ENCODE assay signal across 4 worm cellular contexts in genomic region chrII:15212260-15212914, ce11.
TF ChIP-seq lines count a peak whose summit lies in the region.

No protein-coding gene starts in this region.

TF ChIP-seq in whole organism, L1 larva, 84 proteins besides CTCF, POLR2A, EP300 and RAD21 (continued from another document and continues in another):
- peak in 1 of 2 experiments; percentile 29 for TF ChIP-seq efl-1 (optimal IDR thresholded peaks at IDR 0.05; lab: Kevin White, UChicago)
- TF ChIP-seq efl-1 (GFP tag; optimal IDR thresholded peaks at IDR 0.05 in 1 of 2; lab: Kevin White, UChicago): peak in 1 of 2 experiments; percentile 90
- no peak for TF ChIP-seq C04F5.9 (tag; optimal IDR thresholded peaks at IDR 0.05; lab: Kevin White, UChicago)
- TF ChIP-seq nhr-19 (GFP tag; conservative IDR thresholded peaks at IDR 0.05; lab: Robert Waterston, UW): peak; percentile 40
- no peak for TF ChIP-seq F16B12.6 (tag; optimal IDR thresholded peaks at IDR 0.05; lab: Kevin White, UChicago)
- no peak for TF ChIP-seq pax-3 (tag; optimal IDR thresholded peaks at IDR 0.05; lab: Kevin White, UChicago)
- TF ChIP-seq C16A3.4 (tag; optimal IDR thresholded peaks at IDR 0.05; lab: Kevin White, UChicago): peak; percentile 29
- peak; percentile 60 for TF ChIP-seq unc-130 (tag; optimal IDR thresholded peaks at IDR 0.05; lab: Kevin White, UChicago)
- TF ChIP-seq mab-9 (GFP tag; IDR thresholded peaks at IDR 0.05; lab: Robert Waterston, UW): no peak
- TF ChIP-seq lsy-2 (tag; optimal IDR thresholded peaks at IDR 0.05; lab: Kevin White, UChicago): peak in 1 of 2 experiments; percentile 70
- TF ChIP-seq nhr-47 (tag; optimal IDR thresholded peaks at IDR 0.05; lab: Kevin White, UChicago): peak; percentile 41
- no peak for TF ChIP-seq C34B4.2 (tag; optimal IDR thresholded peaks at IDR 0.05; lab: Kevin White, UChicago)
- peak; percentile 49 for TF ChIP-seq skn-1 (tag; optimal IDR thresholded peaks at IDR 0.05; lab: Kevin White, UChicago)
- TF ChIP-seq elt-2 (tag; optimal IDR thresholded peaks at IDR 0.05; lab: Kevin White, UChicago): no peak
- no peak for TF ChIP-seq ceh-88 (GFP tag; IDR thresholded peaks at IDR 0.05; lab: Robert Waterston, UW)
- TF ChIP-seq xbp-1 (tag; optimal IDR thresholded peaks at IDR 0.05; lab: Kevin White, UChicago): peak; percentile 35
- TF ChIP-seq ceh-82 (tag; optimal IDR thresholded peaks at IDR 0.05; lab: Kevin White, UChicago): peak in 2 of 3 experiments; percentile 11 to 23
- peak in 2 of 6 experiments; percentile 71 to 82 for TF ChIP-seq elt-3 (tag; optimal IDR thresholded peaks at IDR 0.05; lab: Kevin White, UChicago)
- peak; percentile 87 for TF ChIP-seq blmp-1 (tag; optimal IDR thresholded peaks at IDR 0.05; lab: Kevin White, UChicago)
- TF ChIP-seq snu-23 (GFP tag; optimal IDR thresholded peaks at IDR 0.05; lab: Kevin White, UChicago): peak; percentile 82
- TF ChIP-seq nhr-85 (tag; lab: Kevin White, UChicago): peak; percentile 95
- TF ChIP-seq ztf-4 (tag; optimal IDR thresholded peaks at IDR 0.05; lab: Kevin White, UChicago): peak; percentile 20
- peak; percentile 66 for TF ChIP-seq mep-1 (tag; optimal IDR thresholded peaks at IDR 0.05; lab: Kevin White, UChicago)
- TF ChIP-seq lir-3 (tag; optimal IDR thresholded peaks at IDR 0.05; lab: Kevin White, UChicago; ENCODE audit: poor library complexity): peak; percentile 69
- TF ChIP-seq fkh-4 (tag; optimal IDR thresholded peaks at IDR 0.05; lab: Kevin White, UChicago; ENCODE audit: borderline replicate concordance): no peak
- TF ChIP-seq nhr-28 (tag; optimal IDR thresholded peaks at IDR 0.05; lab: Kevin White, UChicago): no peak
- TF ChIP-seq hpl-2 (GFP tag; optimal IDR thresholded peaks at IDR 0.05; lab: Kevin White, UChicago): no peak
- peak in 1 of 2 experiments; percentile 20 for TF ChIP-seq mdl-1 (tag; optimal IDR thresholded peaks at IDR 0.05; lab: Kevin White, UChicago)
- no peak for TF ChIP-seq nhr-84 (tag; optimal IDR thresholded peaks at IDR 0.05; lab: Kevin White, UChicago)
- TF ChIP-seq tbx-2 (tag; optimal IDR thresholded peaks at IDR 0.05; lab: Kevin White, UChicago): peak; percentile 65
- TF ChIP-seq nhr-76 (tag; optimal IDR thresholded peaks at IDR 0.05; lab: Kevin White, UChicago): no peak
- TF ChIP-seq dpl-1 (GFP tag; optimal IDR thresholded peaks at IDR 0.05; lab: Kevin White, UChicago): peak; percentile 7 to 28 (median 8)
- no peak for TF ChIP-seq ztf-11 (tag; optimal IDR thresholded peaks at IDR 0.05; lab: Kevin White, UChicago)

TF ChIP-seq in whole organism, L2 larva, 48 proteins besides CTCF, POLR2A, EP300 and RAD21 (continued from another document):
- TF ChIP-seq nhr-10 (tag; optimal IDR thresholded peaks at IDR 0.05; lab: Kevin White, UChicago) (no peak), lin-11 (tag; optimal IDR thresholded peaks at IDR 0.05; lab: Kevin White, UChicago) (no peak), unc-55 (GFP tag; optimal IDR thresholded peaks at IDR 0.05; lab: Kevin White, UChicago) (no peak), aly-2 (tag; optimal IDR thresholded peaks at IDR 0.05; lab: Kevin White, UChicago) (no peak), R02D3.7 (tag; optimal IDR thresholded peaks at IDR 0.05; lab: Kevin White, UChicago) (no peak), F13H6.1 (tag; optimal IDR thresholded peaks at IDR 0.05; lab: Kevin White, UChicago) (peak; percentile 77), lin-39 (tag; optimal IDR thresholded peaks at IDR 0.05; lab: Kevin White, UChicago) (no peak), nhr-77 (tag; optimal IDR thresholded peaks at IDR 0.05; lab: Kevin White, UChicago) (no peak), unc-39 (tag; optimal IDR thresholded peaks at IDR 0.05; lab: Kevin White, UChicago) (no peak), ztf-1 (GFP tag; conservative IDR thresholded peaks at IDR 0.05; lab: Robert Waterston, UW) (no peak), fos-1 (tag; optimal IDR thresholded peaks at IDR 0.05; lab: Kevin White, UChicago) (peak; percentile 19), mdl-1 (tag; optimal IDR thresholded peaks at IDR 0.05; lab: Kevin White, UChicago) (no peak), nhr-21 (tag; optimal IDR thresholded peaks at IDR 0.05; lab: Kevin White, UChicago) (peak; percentile 59), lsy-2 (tag; optimal IDR thresholded peaks at IDR 0.05; lab: Kevin White, UChicago) (no peak), mbf-1 (tag; optimal IDR thresholded peaks at IDR 0.05; lab: Kevin White, UChicago) (no peak), peb-1 (tag; optimal IDR thresholded peaks at IDR 0.05; lab: Kevin White, UChicago) (no peak), nhr-11 (tag; optimal IDR thresholded peaks at IDR 0.05; lab: Kevin White, UChicago) (no peak), nhr-129 (tag; optimal IDR thresholded peaks at IDR 0.05; lab: Kevin White, UChicago) (peak; percentile 89), nhr-12 (tag; optimal IDR thresholded peaks at IDR 0.05; lab: Kevin White, UChicago) (no peak), lin-13 (GFP tag; optimal IDR thresholded peaks at IDR 0.05; lab: Kevin White, UChicago) (no peak), crh-2 (tag; optimal IDR thresholded peaks at IDR 0.05; lab: Kevin White, UChicago) (peak; percentile 53), sma-3 (GFP tag; optimal IDR thresholded peaks at IDR 0.05; lab: Kevin White, UChicago) (peak; percentile 74), sem-4 (tag; optimal IDR thresholded peaks at IDR 0.05; lab: Kevin White, UChicago) (no peak), nhr-23 (tag; optimal IDR thresholded peaks at IDR 0.05; lab: Kevin White, UChicago) (no peak), snpc-4 (tag; optimal IDR thresholded peaks at IDR 0.05; lab: Kevin White, UChicago) (no peak), gmeb-1 (tag; optimal IDR thresholded peaks at IDR 0.05; lab: Kevin White, UChicago) (no peak), ama-1 (optimal IDR thresholded peaks at IDR 0.05; lab: Kevin White, UChicago) (no peak), skn-1 (tag; optimal IDR thresholded peaks at IDR 0.05; lab: Kevin White, UChicago) (no peak), elt-1 (tag; optimal IDR thresholded peaks at IDR 0.05; lab: Kevin White, UChicago) (no peak), sma-9 (GFP tag; optimal IDR thresholded peaks at IDR 0.05; lab: Kevin White, UChicago) (peak; percentile 69), sma-9 (tag; optimal IDR thresholded peaks at IDR 0.05; lab: Kevin White, UChicago) (no peak), Y55F3AM.14 (GFP tag; optimal IDR thresholded peaks at IDR 0.05; lab: Kevin White, UChicago) (no peak)

TF ChIP-seq in whole organism, L3 larva, 47 proteins besides CTCF, POLR2A, EP300 and RAD21 (continued from another document):
- peak; percentile 8 for TF ChIP-seq nfya-1 (tag; optimal IDR thresholded peaks at IDR 0.05; lab: Kevin White, UChicago; ENCODE audit: insufficient read depth)
- no peak for TF ChIP-seq elt-1 (tag; optimal IDR thresholded peaks at IDR 0.05; lab: Kevin White, UChicago)
- TF ChIP-seq daf-12 (tag; optimal IDR thresholded peaks at IDR 0.05; lab: Kevin White, UChicago): no peak
- TF ChIP-seq snpc-4 (tag; optimal IDR thresholded peaks at IDR 0.05; lab: Kevin White, UChicago): no peak
- no peak for TF ChIP-seq unc-39 (tag; optimal IDR thresholded peaks at IDR 0.05; lab: Kevin White, UChicago)
- TF ChIP-seq ztf-11 (tag; optimal IDR thresholded peaks at IDR 0.05; lab: Kevin White, UChicago): no peak
- no peak for TF ChIP-seq elt-3 (tag; optimal IDR thresholded peaks at IDR 0.05; lab: Kevin White, UChicago)
- no peak for TF ChIP-seq fos-1 (tag; optimal IDR thresholded peaks at IDR 0.05; lab: Kevin White, UChicago)
- peak; percentile 10 for TF ChIP-seq ceh-28 (tag; optimal IDR thresholded peaks at IDR 0.05; lab: Kevin White, UChicago)
- TF ChIP-seq elt-2 (tag; optimal IDR thresholded peaks at IDR 0.05; lab: Kevin White, UChicago): no peak
- TF ChIP-seq nhr-237 (tag; optimal IDR thresholded peaks at IDR 0.05; lab: Kevin White, UChicago): no peak
- no peak for TF ChIP-seq mml-1 (tag; optimal IDR thresholded peaks at IDR 0.05; lab: Kevin White, UChicago)
- no peak for TF ChIP-seq fkh-10 (GFP tag; optimal IDR thresholded peaks at IDR 0.05; lab: Kevin White, UChicago)
- peak; percentile 1 for TF ChIP-seq jun-1 (tag; optimal IDR thresholded peaks at IDR 0.05; lab: Kevin White, UChicago)
- TF ChIP-seq pha-4 (tag; optimal IDR thresholded peaks at IDR 0.05; lab: Kevin White, UChicago): peak; percentile 30
- no peak for TF ChIP-seq nhr-76 (tag; optimal IDR thresholded peaks at IDR 0.05; lab: Kevin White, UChicago)
- no peak for TF ChIP-seq zag-1 (tag; optimal IDR thresholded peaks at IDR 0.05; lab: Kevin White, UChicago)
- no peak for TF ChIP-seq R02D3.7 (tag; optimal IDR thresholded peaks at IDR 0.05; lab: Kevin White, UChicago)
- no peak for TF ChIP-seq unc-62 (GFP tag; optimal IDR thresholded peaks at IDR 0.05; lab: Kevin White, UChicago)
- TF ChIP-seq ztf-4 (tag; optimal IDR thresholded peaks at IDR 0.05; lab: Kevin White, UChicago): no peak
- TF ChIP-seq nhr-77 (tag; optimal IDR thresholded peaks at IDR 0.05; lab: Kevin White, UChicago): no peak
- peak; percentile 17 for TF ChIP-seq ama-1 (optimal IDR thresholded peaks at IDR 0.05; lab: Kevin White, UChicago)
- TF ChIP-seq nhr-28 (tag; optimal IDR thresholded peaks at IDR 0.05; lab: Kevin White, UChicago): no peak
- peak; percentile 21 for TF ChIP-seq hmg-11 (tag; optimal IDR thresholded peaks at IDR 0.05; lab: Kevin White, UChicago)
- no peak for TF ChIP-seq egl-5 (tag; optimal IDR thresholded peaks at IDR 0.05; lab: Kevin White, UChicago)
- TF ChIP-seq egl-27 (tag; optimal IDR thresholded peaks at IDR 0.05; lab: Kevin White, UChicago): no peak

TF ChIP-seq in whole organism, L4 larva, 104 proteins besides CTCF, POLR2A, EP300 and RAD21 (continued from another document):
- TF ChIP-seq mep-1 (tag; optimal IDR thresholded peaks at IDR 0.05; lab: Kevin White, UChicago) (peak; percentile 54), mdl-1 (tag; optimal IDR thresholded peaks at IDR 0.05; lab: Kevin White, UChicago) (peak in 1 of 2 experiments; percentile 28), madf-9 (GFP tag; conservative IDR thresholded peaks at IDR 0.05; lab: Robert Waterston, UW) (peak; percentile 32; the same call in 1 of the 2 replicates), lsy-2 (tag; optimal IDR thresholded peaks at IDR 0.05; lab: Kevin White, UChicago) (peak in 1 of 2 experiments; percentile 19), nhr-25 (tag; optimal IDR thresholded peaks at IDR 0.05; lab: Kevin White, UChicago; ENCODE audit: borderline replicate concordance, insufficient read depth) (peak; percentile 27)
